Worm (Caenorhabditis elegans) whole organism, L1 larva: ENCODE results near the gene T19D12.6.

Experiments used
- C16A3.4 ChIP-seq: fragments of 150-350 bp; optimal IDR thresholded peaks from 2 replicates; lab custom pipeline; 2014; ENCODE audit warnings: missing biosample characterization, missing genetic modification characterization
- Y116A8C.19 ChIP-seq: sonication (generic microtip); optimal IDR thresholded peaks from 2 replicates; lab custom pipeline; 2016; ENCODE audit warnings: missing compliant biosample characterization, missing genetic modification characterization, borderline replicate concordance
- aha-1 ChIP-seq: fragments of 150-350 bp; optimal IDR thresholded peaks from 2 replicates; lab custom pipeline; 2014; ENCODE audit warnings: missing biosample characterization, missing genetic modification characterization
- ama-1 ChIP-seq: fragments of 150-350 bp; optimal IDR thresholded peaks from 2 replicates; lab custom pipeline; 2014
- blmp-1 ChIP-seq: fragments of 150-350 bp; optimal IDR thresholded peaks from 2 replicates; lab custom pipeline; 2014; ENCODE audit warnings: missing biosample characterization, missing genetic modification characterization
- ceh-82 ChIP-seq, 3 experiments: fragments of 150-350 bp in 1 of 3; sonication (generic microtip) in 2 of 3; optimal IDR thresholded peaks; 2 replicates each; lab custom pipeline; 2014 to 2017; ENCODE audit warnings: missing biosample characterization in 3 of 3, missing genetic modification characterization in 3 of 3
- ceh-90 ChIP-seq: sonication (generic microtip); optimal IDR thresholded peaks from 2 replicates; lab custom pipeline; 2016; ENCODE audit warnings: missing genetic modification characterization, missing compliant biosample characterization
- dpl-1 ChIP-seq, 3 experiments: fragments of 150-350 bp in 2 of 3; sonication (generic microtip) in 1 of 3; optimal IDR thresholded peaks; 2 replicates each; lab custom pipeline; 2014 to 2017; ENCODE audit warnings: missing biosample characterization in 3 of 3, missing genetic modification characterization in 3 of 3, missing genetic modification reagents in 3 of 3
- efl-1 ChIP-seq, 4 experiments: fragments of 150-350 bp; optimal IDR thresholded peaks in 3 of 4; peaks in 1 of 4; 1 replicate in 1 of 4; 2 replicates in 3 of 4; lab custom pipeline; 2014; ENCODE audit warnings: missing biosample characterization in 2 of 4, missing genetic modification characterization in 2 of 4, missing genetic modification reagents in 2 of 4
- egl-27 ChIP-seq, 2 experiments: fragments of 150-350 bp in 1 of 2; sonication (generic microtip); optimal IDR thresholded peaks; 3 replicates each; lab custom pipeline; 2017 to 2018; ENCODE audit warnings: missing biosample characterization in 2 of 2, missing genetic modification characterization in 2 of 2, missing genetic modification reagents in 2 of 2
- elt-2 ChIP-seq: sonication (generic microtip); optimal IDR thresholded peaks from 2 replicates; lab custom pipeline; 2016; ENCODE audit warnings: missing genetic modification characterization, mild to moderate bottlenecking, inconsistent platforms, missing compliant biosample characterization, missing genetic modification reagents
- elt-3 ChIP-seq, 6 experiments: fragments of 150-350 bp in 1 of 6; sonication (generic microtip); optimal IDR thresholded peaks; 2 replicates each; lab custom pipeline; 2017 to 2018; ENCODE audit warnings: missing biosample characterization in 6 of 6, missing genetic modification characterization in 6 of 6, inconsistent platforms in 1 of 6
- fos-1 ChIP-seq: fragments of 150-350 bp; optimal IDR thresholded peaks from 2 replicates; lab custom pipeline; 2014; ENCODE audit warnings: missing biosample characterization, missing genetic modification characterization
- hlh-17 ChIP-seq: fragments of 200-800 bp; sonication (Bioruptor generic); optimal IDR thresholded peaks from 2 replicates; lab custom pipeline; 2018; ENCODE audit warnings: missing genetic modification characterization, mild to moderate bottlenecking, missing compliant biosample characterization, moderate library complexity, borderline replicate concordance
- hlh-4 ChIP-seq: sonication (generic microtip); optimal IDR thresholded peaks from 2 replicates; lab custom pipeline; 2016; ENCODE audit warnings: mild to moderate bottlenecking, missing genetic modification characterization, missing compliant biosample characterization
- hpl-2 ChIP-seq: fragments of 150-350 bp; optimal IDR thresholded peaks from 2 replicates; lab custom pipeline; 2014; ENCODE audit warnings: missing biosample characterization, missing genetic modification reagents, missing genetic modification characterization
- jun-1 ChIP-seq: fragments of 150-350 bp; optimal IDR thresholded peaks from 2 replicates; lab custom pipeline; 2014; ENCODE audit warnings: missing biosample characterization, missing genetic modification reagents, missing genetic modification characterization
- lin-14 ChIP-seq: fragments of 200-800 bp; sonication (Bioruptor generic); optimal IDR thresholded peaks from 2 replicates; lab custom pipeline; 2018; ENCODE audit warnings: mild to moderate bottlenecking, missing genetic modification characterization, moderate library complexity, missing compliant biosample characterization
- lin-35 ChIP-seq, 2 experiments: fragments of 150-350 bp; optimal IDR thresholded peaks; 2 replicates each; lab custom pipeline; 2014; ENCODE audit warnings: missing biosample characterization in 2 of 2, missing genetic modification characterization in 2 of 2, missing genetic modification reagents in 2 of 2
- lir-3 ChIP-seq: sonication (generic microtip); optimal IDR thresholded peaks from 2 replicates; lab custom pipeline; 2016; ENCODE audit warnings: mild to moderate bottlenecking, missing genetic modification characterization, moderate library complexity, missing compliant biosample characterization; ENCODE audit not compliant: poor library complexity
- lsy-2 ChIP-seq, 2 experiments: fragments of 150-350 bp; optimal IDR thresholded peaks; 2 replicates each; lab custom pipeline; 2014; ENCODE audit warnings: missing biosample characterization in 2 of 2, missing genetic modification characterization in 2 of 2
- mab-9 ChIP-seq: fragments of 200-800 bp; sonication (Bioruptor generic); IDR thresholded peaks from 2 replicates; pipeline ENCODE4 v1.3.6; 2022; ENCODE audit warnings: missing genetic modification reagents, missing genetic modification characterization, missing compliant biosample characterization
- mdl-1 ChIP-seq, 2 experiments: fragments of 150-350 bp; optimal IDR thresholded peaks; 2 replicates each; lab custom pipeline; 2014 to 2017; ENCODE audit warnings: missing biosample characterization in 2 of 2, missing genetic modification characterization in 2 of 2, inconsistent platforms in 1 of 2
- nhr-11 ChIP-seq: fragments of 150-350 bp; optimal IDR thresholded peaks from 2 replicates; lab custom pipeline; 2014; ENCODE audit warnings: missing biosample characterization, missing genetic modification characterization
- nhr-12 ChIP-seq: sonication (generic microtip); optimal IDR thresholded peaks from 2 replicates; lab custom pipeline; 2017; ENCODE audit warnings: missing biosample characterization, missing genetic modification characterization
- nhr-19 ChIP-seq: fragments of 200-800 bp; sonication (Bioruptor generic); conservative IDR thresholded peaks from 2 replicates; pipeline ENCODE4 v1.3.6; 2022; ENCODE audit warnings: missing genetic modification characterization, missing compliant biosample characterization
- nhr-28 ChIP-seq: fragments of 150-350 bp; optimal IDR thresholded peaks from 2 replicates; lab custom pipeline; 2014; ENCODE audit warnings: missing biosample characterization, missing genetic modification characterization
- nhr-47 ChIP-seq: sonication (generic microtip); optimal IDR thresholded peaks from 2 replicates; lab custom pipeline; 2016; ENCODE audit warnings: mild to moderate bottlenecking, missing genetic modification characterization, moderate library complexity, missing compliant biosample characterization
- nhr-77 ChIP-seq: fragments of 150-350 bp; optimal IDR thresholded peaks from 2 replicates; lab custom pipeline; 2014; ENCODE audit warnings: missing biosample characterization, missing genetic modification characterization
- nhr-85 ChIP-seq: sonication (generic microtip); peaks from one replicate; lab custom pipeline; 2016; ENCODE audit warnings: missing genetic modification characterization, inconsistent platforms, missing compliant biosample characterization
- pag-3 ChIP-seq: sonication (generic microtip); optimal IDR thresholded peaks from 2 replicates; lab custom pipeline; 2017; ENCODE audit warnings: missing genetic modification characterization, mild to moderate bottlenecking, missing compliant biosample characterization, antibody characterized with exemption, borderline replicate concordance; ENCODE audit not compliant: insufficient read depth
- pax-3 ChIP-seq: fragments of 200-800 bp; sonication (Bioruptor generic); optimal IDR thresholded peaks from 2 replicates; lab custom pipeline; 2018; ENCODE audit warnings: mild to moderate bottlenecking, missing genetic modification characterization, moderate library complexity, missing compliant biosample characterization
- pqm-1 ChIP-seq: sonication (generic microtip); optimal IDR thresholded peaks from 3 replicates; lab custom pipeline; 2017; ENCODE audit warnings: missing biosample characterization, missing genetic modification characterization
- skn-1 ChIP-seq: fragments of 150-350 bp; optimal IDR thresholded peaks from 2 replicates; lab custom pipeline; 2014; ENCODE audit warnings: missing biosample characterization, missing genetic modification characterization
- snu-23 ChIP-seq: sonication (generic microtip); optimal IDR thresholded peaks from 2 replicates; lab custom pipeline; 2016; ENCODE audit warnings: missing genetic modification characterization, missing compliant biosample characterization
- sox-4 ChIP-seq: sonication (generic microtip); optimal IDR thresholded peaks from 2 replicates; lab custom pipeline; 2016; ENCODE audit warnings: missing genetic modification characterization, missing compliant biosample characterization
- swsn-7 ChIP-seq: sonication (generic microtip); optimal IDR thresholded peaks from 2 replicates; lab custom pipeline; 2016; ENCODE audit warnings: missing genetic modification characterization, missing compliant biosample characterization
- unc-30 ChIP-seq: sonication (generic microtip); optimal IDR thresholded peaks from 2 replicates; lab custom pipeline; 2017; ENCODE audit warnings: missing biosample characterization, missing genetic modification characterization
- zag-1 ChIP-seq: fragments of 150-350 bp; optimal IDR thresholded peaks from 2 replicates; lab custom pipeline; 2014; ENCODE audit warnings: missing biosample characterization, missing genetic modification characterization
- ztf-11 ChIP-seq, 2 experiments: sonication (generic microtip); optimal IDR thresholded peaks; 2 replicates each; lab custom pipeline; 2016 to 2017; ENCODE audit warnings: missing genetic modification characterization in 2 of 2, missing biosample characterization in 1 of 2, missing compliant biosample characterization in 1 of 2
- ztf-4 ChIP-seq: fragments of 150-350 bp; optimal IDR thresholded peaks from 2 replicates; lab custom pipeline; 2014; ENCODE audit warnings: missing biosample characterization, missing genetic modification characterization

Gene T19D12.6

ce11 chrII:6597507-6597906 is 45.4 kb downstream of the T19D12.6 start:
- TF ChIP-seq egl-27 (tag; optimal IDR thresholded peaks at IDR 0.05; lab: Kevin White, UChicago) (no peak), ama-1 (lab: Kevin White, UChicago) (no peak), hpl-2 (GFP tag; lab: Kevin White, UChicago) (no peak), efl-1 (optimal IDR thresholded peaks at IDR 0.05; lab: Kevin White, UChicago) (no peak), efl-1 (GFP tag; optimal IDR thresholded peaks at IDR 0.05 in 1 of 2; lab: Kevin White, UChicago) (no peak), ztf-11 (tag; optimal IDR thresholded peaks at IDR 0.05; lab: Kevin White, UChicago) (no peak), ceh-82 (tag; optimal IDR thresholded peaks at IDR 0.05; lab: Kevin White, UChicago) (no peak), lin-35 (GFP tag; optimal IDR thresholded peaks at IDR 0.05; lab: Kevin White, UChicago) (no peak), skn-1 (tag; lab: Kevin White, UChicago) (no peak), hlh-17 (GFP tag; lab: Kevin White, UChicago) (no peak), C16A3.4 (no peak), pax-3 (no peak), zag-1 (tag; lab: Kevin White, UChicago) (no peak), dpl-1 (GFP tag; optimal IDR thresholded peaks at IDR 0.05; lab: Kevin White, UChicago) (no peak), nhr-11 (tag; lab: Kevin White, UChicago) (no peak), snu-23 (GFP tag; lab: Kevin White, UChicago) (no peak)

ce11 chrII:6594151-6594550 is 48.8 kb downstream of the T19D12.6 start, which contains the start of gene aipr-1:
Gene aipr-1, minus strand, starts transcription at chrII:6594251.
- no peak for TF ChIP-seq mdl-1 (tag; optimal IDR thresholded peaks at IDR 0.05; lab: Kevin White, UChicago)
- no peak for TF ChIP-seq sox-4 (tag; lab: Kevin White, UChicago)
- TF ChIP-seq lin-14 (GFP tag; lab: Kevin White, UChicago) = no peak
- TF ChIP-seq aha-1 (tag; lab: Kevin White, UChicago) = no peak
- no peak for TF ChIP-seq fos-1 (tag; lab: Kevin White, UChicago)
- no peak for TF ChIP-seq unc-30 (tag; lab: Kevin White, UChicago)
- TF ChIP-seq nhr-19 (GFP tag; lab: Robert Waterston, UW) = no peak

DNA sequence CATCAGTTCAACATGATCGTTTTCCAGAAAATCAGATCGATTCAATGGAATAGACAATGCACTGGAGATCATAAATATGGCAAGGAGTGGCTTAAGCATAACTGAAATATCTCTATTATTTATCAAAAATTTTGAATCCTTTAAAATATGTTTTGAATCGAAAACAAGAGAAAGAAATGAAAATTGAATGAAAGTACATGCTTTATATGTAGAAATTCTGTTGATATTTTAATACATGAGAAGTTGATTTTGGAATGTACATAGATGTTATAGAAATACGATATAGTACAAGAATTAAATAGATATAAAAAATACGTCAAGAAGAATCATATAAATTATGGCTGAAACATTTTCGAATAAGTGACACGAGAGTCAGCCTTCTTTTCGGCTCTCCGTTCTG is 50.7 kb downstream of the T19D12.6 start, which contains the start of gene C56C10.9:
Gene C56C10.9, minus strand, starts transcription at position 101 of the 400 bp plus-strand sequence.
- TF ChIP-seq aha-1 (tag; lab: Kevin White, UChicago) = no peak
- TF ChIP-seq blmp-1 (tag; lab: Kevin White, UChicago) = no peak
- no peak for TF ChIP-seq ceh-82 (tag; optimal IDR thresholded peaks at IDR 0.05; lab: Kevin White, UChicago)
- TF ChIP-seq elt-2 (tag; lab: Kevin White, UChicago) = no peak
- no peak for TF ChIP-seq hlh-4
- no peak for TF ChIP-seq swsn-7
- TF ChIP-seq, all 84 proteins: peak for 0

- TF ChIP-seq ama-1 (lab: Kevin White, UChicago) (peak; percentile 18), lsy-2 (tag; optimal IDR thresholded peaks at IDR 0.05; lab: Kevin White, UChicago) (no peak), efl-1 (optimal IDR thresholded peaks at IDR 0.05; lab: Kevin White, UChicago) (no peak), efl-1 (GFP tag; optimal IDR thresholded peaks at IDR 0.05 in 1 of 2; lab: Kevin White, UChicago) (peak in 1 of 2 experiments; percentile 69)
Observed at ce11 chrII:6591000-6591399, 51.9 kb downstream of the T19D12.6 start.

DNA sequence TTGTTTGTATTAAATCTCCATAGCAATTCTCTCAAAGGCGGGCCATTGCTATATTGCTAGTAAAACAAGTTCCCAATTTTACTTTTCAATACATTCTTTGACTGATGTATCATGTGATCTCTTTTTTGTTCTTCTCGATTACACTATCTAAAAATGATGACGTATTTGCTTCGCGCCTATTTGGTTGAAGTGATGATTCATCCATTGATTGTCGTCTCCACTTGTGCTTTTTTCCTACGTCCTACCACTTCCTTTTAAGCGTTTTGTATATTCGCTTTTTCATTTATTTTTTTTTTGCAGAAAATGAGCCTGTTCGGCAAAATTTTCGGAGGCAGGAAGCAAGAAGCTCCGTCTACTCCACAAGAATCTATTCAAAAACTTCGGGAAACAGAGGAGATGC is 53.5 kb downstream of the T19D12.6 start, which contains the start of gene vps-32.1:
Gene vps-32.1, plus strand, starts transcription at position 301 of the 400 bp plus-strand sequence.
- TF ChIP-seq ceh-90 (tag; lab: Kevin White, UChicago) (no peak), lin-35 (GFP tag; optimal IDR thresholded peaks at IDR 0.05; lab: Kevin White, UChicago) (peak in 1 of 2 experiments; percentile 4), lir-3 (tag; lab: Kevin White, UChicago) (no peak), pag-3 (no peak), nhr-77 (no peak), ztf-4 (tag; lab: Kevin White, UChicago) (no peak), pqm-1 (tag; lab: Kevin White, UChicago) (no peak), nhr-12 (tag; lab: Kevin White, UChicago) (no peak), fos-1 (tag; lab: Kevin White, UChicago) (peak; percentile 40), nhr-85 (tag; lab: Kevin White, UChicago) (no peak), blmp-1 (tag; lab: Kevin White, UChicago) (peak; percentile 28), Y116A8C.19 (tag; lab: Kevin White, UChicago) (no peak), nhr-47 (no peak), jun-1 (tag; lab: Kevin White, UChicago) (peak; percentile 49), mab-9 (GFP tag; lab: Robert Waterston, UW) (no peak), pax-3 (no peak), elt-3 (tag; optimal IDR thresholded peaks at IDR 0.05; lab: Kevin White, UChicago) (peak in 1 of 6 experiments; percentile 29), dpl-1 (GFP tag; optimal IDR thresholded peaks at IDR 0.05; lab: Kevin White, UChicago) (peak in 1 of 3 experiments; percentile 15), nhr-28 (tag; lab: Kevin White, UChicago) (no peak)
